Fruit fly (Drosophila melanogaster): Measurements from ENCODE around the gene CG7506.

Gene CG7506

dm6 chr3L:7603397-7603796 lies 38.1 kb downstream of the CG7506 start:
- TF ChIP-seq CG9948 (tag; optimal IDR thresholded peaks at IDR 0.05) (peak; percentile 54), Pif1B (GFP tag; optimal IDR thresholded peaks at IDR 0.05) (no peak), CG34367 (tag; optimal IDR thresholded peaks at IDR 0.05) (peak; percentile 19), CG15710 (tag; optimal IDR thresholded peaks at IDR 0.05) (peak; percentile 23), CG12605 (GFP tag; IDR thresholded peaks at IDR 0.05) (no peak), Pif1A (GFP tag; optimal IDR thresholded peaks at IDR 0.05) (peak; percentile 32), CG17806 (tag; optimal IDR thresholded peaks at IDR 0.05) (peak; percentile 43), CG8159 (tag; optimal IDR thresholded peaks at IDR 0.05) (peak; percentile 49), CG14655 (GFP tag; optimal IDR thresholded peaks at IDR 0.05) (peak; percentile 46), gl (tag; optimal IDR thresholded peaks at IDR 0.05) (no peak), CG8301 (tag; optimal IDR thresholded peaks at IDR 0.05) (peak; percentile 8)

- TF ChIP-seq CG8159 (tag; optimal IDR thresholded peaks at IDR 0.05) (peak; percentile 73), rn (GFP tag; IDR thresholded peaks at IDR 0.05) (no peak), Ets98B (GFP tag; IDR thresholded peaks at IDR 0.05) (no peak), CG4496 (GFP tag; IDR thresholded peaks at IDR 0.05) (0 out of 3 replicates have a peak, but pooled peaks have one; percentile 18), CG32121 (GFP tag; IDR thresholded peaks at IDR 0.05) (no peak), CG8301 (tag; optimal IDR thresholded peaks at IDR 0.05) (peak; percentile 34), CG34367 (tag; optimal IDR thresholded peaks at IDR 0.05) (peak; percentile 56), CG17806 (tag; optimal IDR thresholded peaks at IDR 0.05) (peak; percentile 66), CG13204 (GFP tag; optimal IDR thresholded peaks at IDR 0.05) (no peak), CG15710 (tag; optimal IDR thresholded peaks at IDR 0.05) (peak; percentile 65), Snoo (tag; optimal IDR thresholded peaks at IDR 0.05) (peak; percentile 62), CG14655 (GFP tag; optimal IDR thresholded peaks at IDR 0.05) (peak; percentile 41), EcR (GFP tag; optimal IDR thresholded peaks at IDR 0.05) (no peak), D1 (tag; optimal IDR thresholded peaks at IDR 0.05) (no peak), CG10348 (GFP tag; IDR thresholded peaks at IDR 0.05) (no peak), CG12605 (GFP tag; IDR thresholded peaks at IDR 0.05) (peak; percentile 17; the same call in 1 of the 2 replicates), Pif1B (GFP tag; optimal IDR thresholded peaks at IDR 0.05) (peak; percentile 36), gl (tag; optimal IDR thresholded peaks at IDR 0.05) (peak; percentile 20), Pif1A (GFP tag; optimal IDR thresholded peaks at IDR 0.05) (peak; percentile 71), fd96Ca (GFP tag; IDR thresholded peaks at IDR 0.05) (peak; percentile 36; the same call in 1 of the 3 replicates), CG9948 (tag; optimal IDR thresholded peaks at IDR 0.05) (peak; percentile 52)
Measured at dm6 chr3L:7601122-7601841, 40.2 kb downstream of the CG7506 start.

dm6 chr3L:7598329-7598728 lies 43.1 kb downstream of the CG7506 start:
- TF ChIP-seq rn (GFP tag; IDR thresholded peaks at IDR 0.05) = peak; percentile 28; the same call in 1 of the 2 replicates
- peak; percentile 29 for TF ChIP-seq Pif1A (GFP tag; optimal IDR thresholded peaks at IDR 0.05)
- peak; percentile 61 for TF ChIP-seq fd96Ca (GFP tag; IDR thresholded peaks at IDR 0.05)
- TF ChIP-seq CG9948 (tag; optimal IDR thresholded peaks at IDR 0.05) = no peak
- peak; percentile 21 for TF ChIP-seq Pif1B (GFP tag; optimal IDR thresholded peaks at IDR 0.05)
- no peak for TF ChIP-seq EcR (GFP tag; optimal IDR thresholded peaks at IDR 0.05)
- TF ChIP-seq Snoo (tag; optimal IDR thresholded peaks at IDR 0.05) = no peak
- no peak for TF ChIP-seq gl (tag; optimal IDR thresholded peaks at IDR 0.05)
- TF ChIP-seq Ets98B (GFP tag; IDR thresholded peaks at IDR 0.05) = peak; percentile 77
- 0 out of 2 replicates have a peak, but pooled peaks have one; percentile 10 for TF ChIP-seq CG12605 (GFP tag; IDR thresholded peaks at IDR 0.05)
- TF ChIP-seq CG15710 (tag; optimal IDR thresholded peaks at IDR 0.05) = no peak
- peak; percentile 12 for TF ChIP-seq CG8301 (tag; optimal IDR thresholded peaks at IDR 0.05)
- peak; percentile 26 for TF ChIP-seq CG17806 (tag; optimal IDR thresholded peaks at IDR 0.05)
- TF ChIP-seq CG13204 (GFP tag; optimal IDR thresholded peaks at IDR 0.05) = no peak
- no peak for TF ChIP-seq D1 (tag; optimal IDR thresholded peaks at IDR 0.05)
- TF ChIP-seq CG10348 (GFP tag; IDR thresholded peaks at IDR 0.05) = no peak
- peak; percentile 28 for TF ChIP-seq CG8159 (tag; optimal IDR thresholded peaks at IDR 0.05)
- TF ChIP-seq CG4496 (GFP tag; IDR thresholded peaks at IDR 0.05) = peak; percentile 73; the same call in 2 of the 3 replicates
- TF ChIP-seq CG32121 (GFP tag; IDR thresholded peaks at IDR 0.05) = peak; percentile 78
- TF ChIP-seq CG14655 (GFP tag; optimal IDR thresholded peaks at IDR 0.05) = peak; percentile 35
- no peak for TF ChIP-seq CG34367 (tag; optimal IDR thresholded peaks at IDR 0.05)

dm6 chr3L:7592791-7593190 lies 48.7 kb downstream of the CG7506 start, which contains the start of gene Pura:
Gene Pura, plus strand, starts transcription at chr3L:7593091.
- TF ChIP-seq CG4496 (GFP tag; IDR thresholded peaks at IDR 0.05) (0 out of 3 replicates have a peak, but pooled peaks have one; percentile 8), CG32121 (GFP tag; IDR thresholded peaks at IDR 0.05) (no peak)

dm6 chr3L:7592113-7592752 lies 49.2 kb downstream of the CG7506 start:
- TF ChIP-seq CG13204 (GFP tag; optimal IDR thresholded peaks at IDR 0.05) = no peak
- no peak; the same call in 1 of the 2 replicates for TF ChIP-seq Ets98B (GFP tag; IDR thresholded peaks at IDR 0.05)
- TF ChIP-seq Snoo (tag; optimal IDR thresholded peaks at IDR 0.05) = no peak
- no peak; the same call in 1 of the 2 replicates for TF ChIP-seq CG32121 (GFP tag; IDR thresholded peaks at IDR 0.05)
- no peak for TF ChIP-seq CG10348 (GFP tag; IDR thresholded peaks at IDR 0.05)
- no peak; the same call in 2 of the 3 replicates for TF ChIP-seq CG4496 (GFP tag; IDR thresholded peaks at IDR 0.05)
- peak; percentile 33 for TF ChIP-seq CG8301 (tag; optimal IDR thresholded peaks at IDR 0.05)
- no peak for TF ChIP-seq CG12605 (GFP tag; IDR thresholded peaks at IDR 0.05)
- TF ChIP-seq rn (GFP tag; IDR thresholded peaks at IDR 0.05) = no peak
- peak; percentile 20 for TF ChIP-seq CG34367 (tag; optimal IDR thresholded peaks at IDR 0.05)
- no peak for TF ChIP-seq EcR (GFP tag; optimal IDR thresholded peaks at IDR 0.05)
- peak; percentile 74 for TF ChIP-seq CG9948 (tag; optimal IDR thresholded peaks at IDR 0.05)
- TF ChIP-seq CG8159 (tag; optimal IDR thresholded peaks at IDR 0.05) = peak; percentile 69
- TF ChIP-seq Pif1B (GFP tag; optimal IDR thresholded peaks at IDR 0.05) = peak; percentile 2
- no peak for TF ChIP-seq gl (tag; optimal IDR thresholded peaks at IDR 0.05)
- TF ChIP-seq CG15710 (tag; optimal IDR thresholded peaks at IDR 0.05) = peak; percentile 50
- TF ChIP-seq CG14655 (GFP tag; optimal IDR thresholded peaks at IDR 0.05) = peak; percentile 61
- TF ChIP-seq CG17806 (tag; optimal IDR thresholded peaks at IDR 0.05) = peak; percentile 58
- TF ChIP-seq D1 (tag; optimal IDR thresholded peaks at IDR 0.05) = no peak
- TF ChIP-seq fd96Ca (GFP tag; IDR thresholded peaks at IDR 0.05) = no peak
- peak; percentile 24 for TF ChIP-seq Pif1A (GFP tag; optimal IDR thresholded peaks at IDR 0.05)
